Worm (Caenorhabditis elegans) whole organism, L4 larva: Measurements from ENCODE around the gene srsx-31.

Experiments used
- F49E8.2 ChIP-seq: sonication (generic microtip); optimal IDR thresholded peaks from 2 replicates; lab custom pipeline; 2016; ENCODE audit warnings: missing compliant biosample characterization, mild to moderate bottlenecking, missing genetic modification characterization, borderline replicate concordance
- ama-1 ChIP-seq: fragments of 150-350 bp; optimal IDR thresholded peaks from 2 replicates; lab custom pipeline; 2014; ENCODE audit warnings: inconsistent platforms, mixed read lengths
- hlh-30 ChIP-seq: sonication (generic microtip); optimal IDR thresholded peaks from 2 replicates; lab custom pipeline; 2017; ENCODE audit warnings: antibody characterized with exemption, mild to moderate bottlenecking, missing genetic modification characterization, missing compliant biosample characterization; ENCODE audit not compliant: insufficient read depth
- lsy-2 ChIP-seq, 2 experiments: fragments of 150-350 bp in 1 of 2; sonication (generic microtip) in 1 of 2; optimal IDR thresholded peaks; 2 replicates each; lab custom pipeline; 2014 to 2017; ENCODE audit warnings: missing biosample characterization in 2 of 2, missing genetic modification characterization in 2 of 2
- madf-9 ChIP-seq: fragments of 200-800 bp; sonication (Bioruptor generic); conservative IDR thresholded peaks from 2 replicates; pipeline ENCODE4 v1.3.6; 2022; ENCODE audit warnings: missing genetic modification reagents, missing genetic modification characterization, missing compliant biosample characterization
- nhr-237 ChIP-seq: sonication (generic microtip); optimal IDR thresholded peaks from 2 replicates; lab custom pipeline; 2017; ENCODE audit warnings: missing biosample characterization, missing genetic modification characterization
- nhr-25 ChIP-seq: sonication (generic microtip); optimal IDR thresholded peaks from 2 replicates; lab custom pipeline; 2017; ENCODE audit warnings: missing genetic modification characterization, mild to moderate bottlenecking, missing compliant biosample characterization, antibody characterized with exemption, moderate library complexity, borderline replicate concordance; ENCODE audit not compliant: insufficient read depth

- TF ChIP-seq nhr-25 (tag; lab: Kevin White, UChicago) (no peak), hlh-30 (no peak), ama-1 (lab: Kevin White, UChicago) (no peak), F49E8.2 (tag; lab: Kevin White, UChicago) (no peak), madf-9 (GFP tag; lab: Robert Waterston, UW) (no peak), nhr-237 (tag; lab: Kevin White, UChicago) (no peak), lsy-2 (tag; optimal IDR thresholded peaks at IDR 0.05; lab: Kevin White, UChicago) (no peak)
Observed at ce11 chrV:11214569-11214968, 40.3 kb downstream of the srsx-31 start.
